Fruit fly (Drosophila melanogaster): ENCODE measurements around the gene jar.
A peak's percentile ranks its signal among the peaks of the same experiment; 100 is the strongest.

jar gene

DNA sequence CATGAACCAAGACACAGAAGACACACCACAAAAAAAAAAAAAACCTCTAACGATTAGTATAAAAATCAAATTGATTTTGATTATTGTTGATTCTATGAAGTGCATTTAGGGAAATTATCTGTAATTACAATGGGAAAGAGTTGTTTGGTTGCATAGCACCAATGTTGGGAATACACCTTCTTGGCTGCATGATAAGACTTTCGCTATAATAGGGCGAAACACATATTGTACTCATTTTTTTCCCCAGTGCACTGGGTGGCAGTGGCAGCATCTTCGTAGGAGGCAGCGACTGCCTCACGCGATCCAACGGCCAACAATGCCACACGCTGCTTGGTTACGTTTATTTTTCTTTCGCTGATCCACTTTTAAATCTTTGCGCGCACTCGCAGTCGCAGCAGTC, 67.0 kb downstream of the jar start (continued):
- TF ChIP-seq dsx (GFP tag; optimal IDR thresholded peaks at IDR 0.05; ENCODE audit: poor library complexity, severe bottlenecking) (no peak), cyc (GFP tag; optimal IDR thresholded peaks at IDR 0.05) (peak; percentile 16), topi (GFP tag; optimal IDR thresholded peaks at IDR 0.05) (no peak), CG1621 (tag; optimal IDR thresholded peaks at IDR 0.05) (no peak), Gug (GFP tag; IDR thresholded peaks at IDR 0.05) (no peak), CG11902 (GFP tag; optimal IDR thresholded peaks at IDR 0.05) (no peak), Lpt (GFP tag; optimal IDR thresholded peaks at IDR 0.05) (peak; percentile 28), Eip78C (GFP tag) (peak; percentile 78), CG6808 (GFP tag; optimal IDR thresholded peaks at IDR 0.05) (no peak), CG6854 (GFP tag; optimal IDR thresholded peaks at IDR 0.05) (no peak), spab (GFP tag; optimal IDR thresholded peaks at IDR 0.05) (no peak), CG3032 (tag; optimal IDR thresholded peaks at IDR 0.05) (peak; percentile 8), Hr39 (GFP tag; optimal IDR thresholded peaks at IDR 0.05) (peak; percentile 19), Blimp-1 (GFP tag; optimal IDR thresholded peaks at IDR 0.05) (no peak), dac (GFP tag; optimal IDR thresholded peaks at IDR 0.05) (peak; percentile 66), CG11762 (GFP tag; optimal IDR thresholded peaks at IDR 0.05; ENCODE audit: insufficient read depth) (no peak), CG9139 (GFP tag; optimal IDR thresholded peaks at IDR 0.05) (no peak), Sox15 (GFP tag; optimal IDR thresholded peaks at IDR 0.05) (no peak), salr (GFP tag; optimal IDR thresholded peaks at IDR 0.05) (no peak), CG34406 (GFP tag; optimal IDR thresholded peaks at IDR 0.05) (peak; percentile 12), CG7368 (GFP tag; optimal IDR thresholded peaks at IDR 0.05) (no peak), Sox14 (GFP tag; optimal IDR thresholded peaks at IDR 0.05) (peak; percentile 32), CG8632 (GFP tag; optimal IDR thresholded peaks at IDR 0.05) (no peak), CG3919 (GFP tag; optimal IDR thresholded peaks at IDR 0.05) (peak; percentile 41), CG6792 (GFP tag; optimal IDR thresholded peaks at IDR 0.05) (no peak), CG11294 (GFP tag; IDR thresholded peaks at IDR 0.05) (0 out of 2 replicates have a peak, but pooled peaks have one; percentile 30), svp (GFP tag) (no peak), fd85E (GFP tag; optimal IDR thresholded peaks at IDR 0.05) (no peak), eg (GFP tag; IDR thresholded peaks at IDR 0.05) (peak; percentile 22; the same call in 1 of the 3 replicates), lz (GFP tag; optimal IDR thresholded peaks at IDR 0.05) (peak; percentile 5), CG6163 (GFP tag; IDR thresholded peaks at IDR 0.05) (no peak), OdsH (GFP tag; optimal IDR thresholded peaks at IDR 0.05) (peak; percentile 45), CG15336 (GFP tag; IDR thresholded peaks at IDR 0.05) (peak; percentile 68), CG10631 (GFP tag; optimal IDR thresholded peaks at IDR 0.05) (peak; percentile 26)

DNA sequence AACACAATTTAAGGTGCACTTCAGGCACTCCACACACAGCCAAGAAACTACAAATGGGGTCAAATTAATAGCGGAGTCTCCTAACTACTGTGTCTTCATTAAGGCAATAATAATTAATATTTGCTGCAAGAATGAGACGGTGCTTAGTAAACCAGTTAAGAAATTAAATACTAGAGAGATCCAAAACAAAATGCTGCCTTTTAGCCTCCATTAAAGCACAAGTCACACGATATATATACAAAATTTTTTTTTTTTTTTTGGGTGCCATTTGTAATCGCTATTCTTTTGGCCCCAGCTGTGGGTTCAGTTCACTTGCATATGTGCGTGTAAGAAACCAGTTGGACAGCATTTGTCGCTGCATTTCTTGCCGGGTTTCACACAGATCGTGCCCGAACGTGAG, 67.6 kb downstream of the jar start:
- TF ChIP-seq CG11902 (GFP tag; optimal IDR thresholded peaks at IDR 0.05), result peak; percentile 69
- peak; percentile 89 for TF ChIP-seq topi (GFP tag; optimal IDR thresholded peaks at IDR 0.05)
- TF ChIP-seq CG31627 (GFP tag; optimal IDR thresholded peaks at IDR 0.05), result peak; percentile 81
- peak; percentile 85 for TF ChIP-seq CG8632 (GFP tag; optimal IDR thresholded peaks at IDR 0.05)
- peak; percentile 89 for TF ChIP-seq pdm3 (GFP tag; optimal IDR thresholded peaks at IDR 0.05)
- TF ChIP-seq CG9139 (GFP tag; optimal IDR thresholded peaks at IDR 0.05), result peak; percentile 26
- TF ChIP-seq CG6854 (GFP tag; optimal IDR thresholded peaks at IDR 0.05), result peak; percentile 77
- peak; percentile 89 for TF ChIP-seq Sox14 (GFP tag; optimal IDR thresholded peaks at IDR 0.05)
- TF ChIP-seq Gug (GFP tag; IDR thresholded peaks at IDR 0.05), result peak; percentile 80
- peak; percentile 72 for TF ChIP-seq CG8319 (GFP tag; optimal IDR thresholded peaks at IDR 0.05)
- no peak for TF ChIP-seq Hr38 (GFP tag; optimal IDR thresholded peaks at IDR 0.05)
- TF ChIP-seq CG8119 (GFP tag; IDR thresholded peaks at IDR 0.05), result peak; percentile 94
- peak; percentile 58 for TF ChIP-seq Ets96B (tag; optimal IDR thresholded peaks at IDR 0.05)
- peak; percentile 78 for TF ChIP-seq CG16779 (tag; optimal IDR thresholded peaks at IDR 0.05)
- peak; percentile 94 for TF ChIP-seq svp (GFP tag)
- peak; percentile 84 for TF ChIP-seq eg (GFP tag; IDR thresholded peaks at IDR 0.05)
- peak; percentile 31 for TF ChIP-seq Blimp-1 (GFP tag; optimal IDR thresholded peaks at IDR 0.05)
- peak; percentile 79 for TF ChIP-seq Sox15 (GFP tag; optimal IDR thresholded peaks at IDR 0.05)
- peak; percentile 88 for TF ChIP-seq OdsH (GFP tag; optimal IDR thresholded peaks at IDR 0.05)
- TF ChIP-seq Hr39 (GFP tag; optimal IDR thresholded peaks at IDR 0.05), result peak; percentile 83
- TF ChIP-seq CG7368 (GFP tag; optimal IDR thresholded peaks at IDR 0.05), result peak; percentile 79
- peak; percentile 67 for TF ChIP-seq fd59A (GFP tag; optimal IDR thresholded peaks at IDR 0.05)
- peak; percentile 92 for TF ChIP-seq Sox102F (GFP tag; optimal IDR thresholded peaks at IDR 0.05)
- peak; percentile 78 for TF ChIP-seq Eip93F (GFP tag; optimal IDR thresholded peaks at IDR 0.05)
- TF ChIP-seq CG6792 (GFP tag; optimal IDR thresholded peaks at IDR 0.05), result peak; percentile 84
- TF ChIP-seq CG11294 (GFP tag; IDR thresholded peaks at IDR 0.05), result peak; percentile 63; the same call in 1 of the 2 replicates
- peak; percentile 80 for TF ChIP-seq dac (GFP tag; optimal IDR thresholded peaks at IDR 0.05)
- TF ChIP-seq spab (GFP tag; optimal IDR thresholded peaks at IDR 0.05), result peak; percentile 69
- TF ChIP-seq dsx (GFP tag; optimal IDR thresholded peaks at IDR 0.05; ENCODE audit: poor library complexity, severe bottlenecking), result peak; percentile 72
- TF ChIP-seq CG6276 (GFP tag; optimal IDR thresholded peaks at IDR 0.05), result peak; percentile 90
- peak; percentile 88 for TF ChIP-seq Lpt (GFP tag; optimal IDR thresholded peaks at IDR 0.05)
- peak; percentile 78 for TF ChIP-seq vri (GFP tag; optimal IDR thresholded peaks at IDR 0.05)
- peak; percentile 86 for TF ChIP-seq achi (GFP tag; optimal IDR thresholded peaks at IDR 0.05)
- TF ChIP-seq Hr4 (GFP tag; optimal IDR thresholded peaks at IDR 0.05), result peak; percentile 92
